Fruit fly (Drosophila melanogaster): Measurements from ENCODE around the gene CG9400.

DNA sequence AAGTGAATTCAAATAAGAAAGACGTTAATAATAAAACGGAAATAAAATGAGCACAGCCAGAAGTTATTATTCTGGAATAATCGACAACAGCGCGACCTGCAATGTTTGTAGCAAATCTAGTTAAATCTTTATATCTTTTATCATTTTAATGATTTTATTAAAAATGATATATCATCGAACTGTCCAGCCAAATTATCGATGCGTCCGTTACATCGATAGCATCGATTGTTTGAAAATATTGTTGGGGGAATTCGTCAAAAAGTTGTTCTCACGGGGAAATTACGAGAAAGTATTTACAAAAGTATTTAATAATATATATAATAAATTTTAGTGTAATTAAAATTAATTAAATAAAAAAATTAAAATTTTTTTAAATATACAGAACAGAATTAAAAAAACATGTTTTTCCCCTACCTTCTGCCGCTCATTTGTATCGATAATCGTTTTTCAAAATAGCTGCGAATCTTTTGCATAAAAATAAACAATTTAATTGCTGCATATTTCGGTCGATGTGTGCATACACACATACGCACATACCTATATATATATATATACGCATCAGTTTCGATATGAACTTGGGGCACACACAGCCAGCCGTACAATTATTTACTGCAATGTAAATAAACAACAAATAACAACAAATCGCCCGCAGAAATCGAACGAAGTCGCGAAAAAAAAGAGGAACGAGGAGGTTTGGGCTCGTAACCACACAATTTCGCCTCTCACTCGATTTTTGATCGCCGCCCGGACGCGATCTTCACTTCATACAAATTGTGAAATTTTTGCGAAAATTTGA, 46.1 kb downstream of the CG9400 start, which contains the start of gene CG32599:
- TF ChIP-seq psq (optimal IDR thresholded peaks at IDR 0.05) (no peak), CG8478 (optimal IDR thresholded peaks at IDR 0.05) (no peak), EcR (GFP tag; optimal IDR thresholded peaks at IDR 0.05) (no peak), Dll (optimal IDR thresholded peaks at IDR 0.05) (no peak), usp (GFP tag; optimal IDR thresholded peaks at IDR 0.05) (no peak)

Data from whole organism.